Fruit fly (Drosophila melanogaster): ENCODE data around the gene Ugalt.

Gene Ugalt

dm6 chrX:2743020-2743419, 39.4 kb upstream of the Ugalt start (continued):
- TF ChIP-seq tx (GFP tag; optimal IDR thresholded peaks at IDR 0.05) (peak; percentile 82), CG8765 (GFP tag; IDR thresholded peaks at IDR 0.05) (peak; percentile 59; the same call in 1 of the 2 replicates), Stat92E (GFP tag; optimal IDR thresholded peaks at IDR 0.05) (no peak), ewg (GFP tag; optimal IDR thresholded peaks at IDR 0.05) (peak; percentile 22), btn (GFP tag; optimal IDR thresholded peaks at IDR 0.05) (peak; percentile 59), Asciz (GFP tag; optimal IDR thresholded peaks at IDR 0.05) (peak; percentile 47), dm (GFP tag; optimal IDR thresholded peaks at IDR 0.05) (peak; percentile 59), Spps (tag; optimal IDR thresholded peaks at IDR 0.05) (no peak), CG16863 (GFP tag; optimal IDR thresholded peaks at IDR 0.05) (peak; percentile 81), CG15073 (GFP tag; optimal IDR thresholded peaks at IDR 0.05) (no peak), CG13775 (GFP tag; optimal IDR thresholded peaks at IDR 0.05) (peak; percentile 65), dmrt11E (tag; optimal IDR thresholded peaks at IDR 0.05) (no peak), Dll (GFP tag; IDR thresholded peaks at IDR 0.05; ENCODE audit: partially characterized antibody) (no peak), Meics (GFP tag; optimal IDR thresholded peaks at IDR 0.05) (peak; percentile 87), ro (GFP tag; IDR thresholded peaks at IDR 0.05) (no peak), stc (GFP tag; IDR thresholded peaks at IDR 0.05) (peak; percentile 83), pros (GFP tag; optimal IDR thresholded peaks at IDR 0.05) (no peak), Hr39 (optimal IDR thresholded peaks at IDR 0.05) (no peak), gsb-n (tag; optimal IDR thresholded peaks at IDR 0.05) (no peak), CG10462 (GFP tag; optimal IDR thresholded peaks at IDR 0.05) (peak; percentile 2), grn (GFP tag; optimal IDR thresholded peaks at IDR 0.05) (peak; percentile 78), CG2202 (tag; optimal IDR thresholded peaks at IDR 0.05) (no peak), fru (optimal IDR thresholded peaks at IDR 0.05) (no peak), CG17385 (GFP tag; optimal IDR thresholded peaks at IDR 0.05) (peak; percentile 81), kah (GFP tag; optimal IDR thresholded peaks at IDR 0.05) (peak; percentile 29), CG17328 (GFP tag; IDR thresholded peaks at IDR 0.05) (peak; percentile 82), dimm (GFP tag; IDR thresholded peaks at IDR 0.05) (peak; percentile 74), p53 (GFP tag; optimal IDR thresholded peaks at IDR 0.05) (no peak), CG30020 (tag; optimal IDR thresholded peaks at IDR 0.05) (no peak), sna (GFP tag; IDR thresholded peaks at IDR 0.05; ENCODE audit: partially characterized antibody) (no peak), CG10366 (GFP tag; IDR thresholded peaks at IDR 0.05) (peak; percentile 89), insv (GFP tag; optimal IDR thresholded peaks at IDR 0.05) (no peak), CG4617 (GFP tag; optimal IDR thresholded peaks at IDR 0.05; ENCODE audit: borderline replicate concordance) (peak; percentile 28), Xbp1 (GFP tag; optimal IDR thresholded peaks at IDR 0.05) (peak; percentile 74), CG11093 (GFP tag; IDR thresholded peaks at IDR 0.05) (peak; percentile 77; the same call in 2 of the 3 replicates), gce (GFP tag; IDR thresholded peaks at IDR 0.05) (peak; percentile 54; the same call in 1 of the 3 replicates), Tbp (GFP tag; optimal IDR thresholded peaks at IDR 0.05) (no peak), Gug (GFP tag; IDR thresholded peaks at IDR 0.05) (peak; percentile 84), Lim3 (GFP tag; IDR thresholded peaks at IDR 0.05) (peak; percentile 53; the same call in 1 of the 2 replicates), ci (GFP tag; IDR thresholded peaks at IDR 0.05) (peak; percentile 86), CG11723 (GFP tag; optimal IDR thresholded peaks at IDR 0.05) (peak; percentile 13), CG11504 (tag; optimal IDR thresholded peaks at IDR 0.05) (peak; percentile 80), CG12299 (tag; optimal IDR thresholded peaks at IDR 0.05) (peak; percentile 18), ac (GFP tag; optimal IDR thresholded peaks at IDR 0.05) (no peak), danr (GFP tag; IDR thresholded peaks at IDR 0.05) (peak; percentile 73), exex (tag; optimal IDR thresholded peaks at IDR 0.05) (peak; percentile 85), sug (tag; optimal IDR thresholded peaks at IDR 0.05) (peak; percentile 85), CG10959 (GFP tag; IDR thresholded peaks at IDR 0.05) (peak; percentile 47), D19A (tag; optimal IDR thresholded peaks at IDR 0.05) (no peak), Gsc (GFP tag; IDR thresholded peaks at IDR 0.05) (peak; percentile 49; the same call in 1 of the 2 replicates), CG17912 (GFP tag; optimal IDR thresholded peaks at IDR 0.05) (no peak), CG14860 (GFP tag; IDR thresholded peaks at IDR 0.05; ENCODE audit: partially characterized antibody) (0 out of 3 replicates have a peak, but pooled peaks have one; percentile 48)

All from whole organism, embryonic.